Fruit fly (Drosophila melanogaster) whole organism, embryonic: Measurements from ENCODE around the gene Obp99d.

Experiments
- Atf-2 ChIP-seq: fragments of 200-800 bp; sonication (Bioruptor generic); optimal IDR thresholded peaks from 2 replicates; lab custom pipeline; 2016; ENCODE audit warnings: missing biosample characterization, missing genetic modification characterization
- CG11695 ChIP-seq: fragments of 200-800 bp; sonication (Bioruptor generic); IDR thresholded peaks from 3 replicates; pipeline ENCODE4 v1.3.6; 2022; ENCODE audit warnings: missing biosample characterization, missing genetic modification characterization
- CG13123 ChIP-seq: fragments of 200-800 bp; sonication (Bioruptor generic); optimal IDR thresholded peaks from 2 replicates; lab custom pipeline; 2016; ENCODE audit warnings: missing biosample characterization, missing genetic modification characterization
- CG14710 ChIP-seq: fragments of 200-800 bp; sonication (Bioruptor generic); optimal IDR thresholded peaks from 3 replicates; lab custom pipeline; 2019; ENCODE audit warnings: missing biosample characterization, mild to moderate bottlenecking, missing genetic modification characterization, moderate library complexity
- CG1529 ChIP-seq: fragments of 200-800 bp; sonication (Bioruptor generic); optimal IDR thresholded peaks from 3 replicates; lab custom pipeline; 2018; ENCODE audit warnings: missing biosample characterization, missing genetic modification characterization
- CG1603 ChIP-seq: fragments of 200-800 bp; sonication (Bioruptor generic); optimal IDR thresholded peaks from 2 replicates; lab custom pipeline; 2019; ENCODE audit warnings: missing biosample characterization, mild to moderate bottlenecking, missing genetic modification characterization, moderate library complexity
- CG16813 ChIP-seq: fragments of 200-800 bp; sonication (Bioruptor generic); IDR thresholded peaks from 3 replicates; pipeline ENCODE4 v1.3.6; 2022; ENCODE audit warnings: missing biosample characterization, missing genetic modification characterization; ENCODE audit not compliant: partially characterized antibody
- CG16863 ChIP-seq: fragments of 200-800 bp; sonication (Bioruptor generic); optimal IDR thresholded peaks from 3 replicates; lab custom pipeline; 2016; ENCODE audit warnings: missing biosample characterization, missing genetic modification characterization
- CG17612 ChIP-seq: fragments of 200-800 bp; sonication (Bioruptor generic); IDR thresholded peaks from 2 replicates; pipeline ENCODE4 v1.3.6; 2022; ENCODE audit warnings: missing biosample characterization, missing genetic modification characterization
- CG17802 ChIP-seq: fragments of 200-800 bp; sonication (Bioruptor generic); optimal IDR thresholded peaks from 2 replicates; lab custom pipeline; 2018; ENCODE audit warnings: missing biosample characterization, mild to moderate bottlenecking, missing genetic modification characterization, moderate library complexity
- CG34224 ChIP-seq: fragments of 200-800 bp; sonication (Bioruptor generic); IDR thresholded peaks from 3 replicates; pipeline ENCODE4 v1.3.6; 2022; ENCODE audit warnings: missing biosample characterization, missing genetic modification characterization; ENCODE audit not compliant: partially characterized antibody
- CG34422 ChIP-seq: fragments of 200-800 bp; sonication (Bioruptor generic); IDR thresholded peaks from 3 replicates; pipeline ENCODE4 v1.3.6; 2022; ENCODE audit warnings: missing biosample characterization, missing genetic modification characterization
- CG4328 ChIP-seq: fragments of 200-800 bp; sonication (Bioruptor generic); optimal IDR thresholded peaks from 3 replicates; lab custom pipeline; 2017; ENCODE audit warnings: missing biosample characterization, missing genetic modification reagents, missing genetic modification characterization
- CG4617 ChIP-seq: fragments of 200-800 bp; sonication (Bioruptor generic); optimal IDR thresholded peaks from 3 replicates; lab custom pipeline; 2016; ENCODE audit warnings: missing biosample characterization, missing genetic modification characterization, borderline replicate concordance
- CG6272 ChIP-seq: fragments of 200-800 bp; sonication (Bioruptor generic); IDR thresholded peaks from 2 replicates; pipeline ENCODE4 v1.3.6; 2022; ENCODE audit warnings: missing biosample characterization, missing genetic modification characterization
- CG6689 ChIP-seq: fragments of 200-800 bp; sonication (Bioruptor generic); IDR thresholded peaks from 2 replicates; pipeline ENCODE4 v1.3.6; 2022; ENCODE audit warnings: missing biosample characterization, missing genetic modification characterization
- CG7963 ChIP-seq: fragments of 200-800 bp; sonication (Bioruptor generic); IDR thresholded peaks from 3 replicates; pipeline ENCODE4 v1.3.6; 2022; ENCODE audit warnings: missing biosample characterization, missing genetic modification characterization; ENCODE audit not compliant: partially characterized antibody
- CG8089 ChIP-seq: fragments of 200-800 bp; sonication (Bioruptor generic); optimal IDR thresholded peaks from 3 replicates; lab custom pipeline; 2016; ENCODE audit warnings: missing biosample characterization, missing genetic modification characterization
- D19A ChIP-seq: fragments of 200-800 bp; optimal IDR thresholded peaks from 3 replicates; lab custom pipeline; 2019; ENCODE audit warnings: missing biosample characterization, mild to moderate bottlenecking, missing genetic modification characterization, moderate library complexity
- Dll ChIP-seq: fragments of 200-800 bp; sonication (Bioruptor generic); IDR thresholded peaks from 4 replicates; pipeline ENCODE4 v1.3.6; 2022; ENCODE audit warnings: missing biosample characterization, missing genetic modification characterization; ENCODE audit not compliant: partially characterized antibody
- Doc3 ChIP-seq: fragments of 200-800 bp; sonication (Bioruptor generic); IDR thresholded peaks from 3 replicates; pipeline ENCODE4 v1.3.6; 2022; ENCODE audit warnings: missing biosample characterization, missing genetic modification characterization; ENCODE audit not compliant: partially characterized antibody
- Dp ChIP-seq: fragments of 200-800 bp; sonication (Bioruptor generic); optimal IDR thresholded peaks from 2 replicates; lab custom pipeline; 2018; ENCODE audit warnings: missing biosample characterization, mild to moderate bottlenecking, missing genetic modification characterization, moderate library complexity
- Dref ChIP-seq: fragments of 200-800 bp; sonication (Bioruptor generic); IDR thresholded peaks from 2 replicates; pipeline ENCODE4 v1.3.6; 2022; ENCODE audit warnings: missing biosample characterization, missing genetic modification characterization
- E2f2 ChIP-seq: fragments of 200-800 bp; sonication (Bioruptor generic); IDR thresholded peaks from 2 replicates; pipeline ENCODE4 v1.3.6; 2022; ENCODE audit warnings: missing biosample characterization, missing genetic modification characterization
- HLH4C ChIP-seq: fragments of 200-800 bp; sonication (Bioruptor generic); IDR thresholded peaks from 3 replicates; pipeline ENCODE4 v1.3.6; 2022; ENCODE audit warnings: missing biosample characterization, missing genetic modification characterization; ENCODE audit not compliant: partially characterized antibody
- Lhr ChIP-seq: fragments of 200-800 bp; sonication (Bioruptor generic); optimal IDR thresholded peaks from 3 replicates; lab custom pipeline; 2017; ENCODE audit warnings: mild to moderate bottlenecking, missing biosample characterization, missing genetic modification reagents, missing genetic modification characterization
- NC2β ChIP-seq: fragments of 200-800 bp; sonication (Bioruptor generic); optimal IDR thresholded peaks from 2 replicates; lab custom pipeline; 2016; ENCODE audit warnings: missing biosample characterization, missing genetic modification characterization
- Nf-YC ChIP-seq: fragments of 200-800 bp; optimal IDR thresholded peaks from 3 replicates; lab custom pipeline; 2019; ENCODE audit warnings: missing biosample characterization, mild to moderate bottlenecking, missing genetic modification characterization, moderate library complexity
- Opbp ChIP-seq: fragments of 200-800 bp; sonication (Bioruptor generic); IDR thresholded peaks from 3 replicates; pipeline ENCODE4 v1.3.6; 2022; ENCODE audit warnings: missing biosample characterization, missing genetic modification characterization; ENCODE audit not compliant: partially characterized antibody
- Scr ChIP-seq: fragments of 200-800 bp; sonication (Bioruptor generic); IDR thresholded peaks from 2 replicates; pipeline ENCODE4 v1.3.6; 2022; ENCODE audit warnings: missing biosample characterization, missing genetic modification characterization; ENCODE audit not compliant: partially characterized antibody
- Sin3A ChIP-seq: fragments of >200 bp; optimal IDR thresholded peaks from 2 replicates; lab custom pipeline; 2018
- Sry-δ ChIP-seq: fragments of 200-800 bp; sonication (Bioruptor generic); optimal IDR thresholded peaks from 2 replicates; lab custom pipeline; 2016; ENCODE audit warnings: missing biosample characterization, missing genetic modification characterization
- Usf ChIP-seq: fragments of 200-800 bp; sonication (Bioruptor generic); optimal IDR thresholded peaks from 2 replicates; lab custom pipeline; 2017; ENCODE audit warnings: missing genotype, missing biosample characterization, missing genetic modification characterization
- Vsx1 ChIP-seq: fragments of 200-800 bp; sonication (Bioruptor generic); optimal IDR thresholded peaks from 2 replicates; lab custom pipeline; 2017; ENCODE audit warnings: missing biosample characterization, mild to moderate bottlenecking, missing genetic modification characterization, missing genetic modification reagents
- abd-A ChIP-seq: fragments of 200-800 bp; sonication (Bioruptor generic); optimal IDR thresholded peaks from 3 replicates; lab custom pipeline; 2019; ENCODE audit warnings: missing biosample characterization, mild to moderate bottlenecking, missing genetic modification characterization, moderate library complexity
- eve ChIP-seq, 2 experiments: fragments of >200 bp; optimal IDR thresholded peaks; 2 replicates each; lab custom pipeline; 2017; ENCODE audit warnings: missing biosample characterization in 2 of 2, missing genetic modification characterization in 2 of 2
- fu2 ChIP-seq: fragments of 200-800 bp; sonication (Bioruptor generic); optimal IDR thresholded peaks from 2 replicates; lab custom pipeline; 2016; ENCODE audit warnings: missing biosample characterization, missing genetic modification characterization
- hbn ChIP-seq: fragments of 200-800 bp; sonication (Bioruptor generic); IDR thresholded peaks from 2 replicates; pipeline ENCODE4 v1.3.6; 2022; ENCODE audit warnings: missing biosample characterization, missing genetic modification characterization; ENCODE audit not compliant: partially characterized antibody
- her ChIP-seq: fragments of 200-800 bp; sonication (Bioruptor generic); optimal IDR thresholded peaks from 2 replicates; lab custom pipeline; 2016; ENCODE audit warnings: missing biosample characterization, missing genetic modification characterization
- ind ChIP-seq: fragments of 200-800 bp; sonication (Bioruptor generic); optimal IDR thresholded peaks from 3 replicates; lab custom pipeline; 2016; ENCODE audit warnings: missing biosample characterization, missing genetic modification characterization
- inv ChIP-seq: fragments of 200-800 bp; sonication (Bioruptor generic); IDR thresholded peaks from 2 replicates; pipeline ENCODE4 v1.3.6; 2022; ENCODE audit warnings: missing biosample characterization, missing genetic modification characterization; ENCODE audit not compliant: partially characterized antibody
- knrl ChIP-seq: fragments of 200-800 bp; sonication (Bioruptor generic); IDR thresholded peaks from 3 replicates; pipeline ENCODE4 v1.3.6; 2022; ENCODE audit warnings: missing biosample characterization, missing genetic modification characterization; ENCODE audit not compliant: partially characterized antibody
- lab ChIP-seq: fragments of 200-800 bp; sonication (Bioruptor generic); optimal IDR thresholded peaks from 3 replicates; lab custom pipeline; 2017; ENCODE audit warnings: missing biosample characterization, missing genetic modification characterization, mild to moderate bottlenecking, moderate library complexity, missing genetic modification reagents
- pzg ChIP-seq: fragments of 200-800 bp; sonication (Bioruptor generic); optimal IDR thresholded peaks from 3 replicates; lab custom pipeline; 2018; ENCODE audit warnings: missing biosample characterization, mild to moderate bottlenecking, missing genetic modification characterization, moderate library complexity
- sna ChIP-seq: fragments of 200-800 bp; sonication (Bioruptor generic); IDR thresholded peaks from 2 replicates; pipeline ENCODE4 v1.3.6; 2022; ENCODE audit warnings: missing biosample characterization, missing genetic modification characterization; ENCODE audit not compliant: partially characterized antibody
- stwl ChIP-seq: fragments of 200-800 bp; sonication (Bioruptor generic); optimal IDR thresholded peaks from 3 replicates; lab custom pipeline; 2018; ENCODE audit warnings: missing biosample characterization, mild to moderate bottlenecking, missing genetic modification characterization, moderate library complexity
- tna ChIP-seq: fragments of 200-800 bp; sonication (Bioruptor generic); IDR thresholded peaks from 2 replicates; pipeline ENCODE4 v1.3.6; 2022; ENCODE audit warnings: missing biosample characterization, missing genetic modification characterization; ENCODE audit not compliant: partially characterized antibody
- trem ChIP-seq: fragments of 200-800 bp; optimal IDR thresholded peaks from 3 replicates; lab custom pipeline; 2019; ENCODE audit warnings: missing biosample characterization, mild to moderate bottlenecking, missing genetic modification characterization, moderate library complexity
- unc-4 ChIP-seq: fragments of 200-800 bp; sonication (Bioruptor generic); IDR thresholded peaks from 2 replicates; pipeline ENCODE4 v1.3.6; 2022; ENCODE audit warnings: missing biosample characterization, missing genetic modification characterization; ENCODE audit not compliant: partially characterized antibody

Obp99d gene

dm6 chr3R:29724745-29725144 lies 10.4 kb downstream of the Obp99d start, which contains the start of the genes Naa40 and CG18731 (continued):
- TF ChIP-seq CG1603 (tag; lab: Kevin White, UChicago) = peak; percentile 44
- TF ChIP-seq CG17612 (GFP tag; lab: Robert Waterston, UW) = no peak
- TF ChIP-seq CG1529 (GFP tag; lab: Kevin White, UChicago) = no peak
- peak; percentile 81; the same call in 2 of the 3 replicates for TF ChIP-seq Opbp (GFP tag; lab: Robert Waterston, UW)
- peak; percentile 66; the same call in 3 of the 4 replicates for TF ChIP-seq Dll (GFP tag; lab: Robert Waterston, UW)
- TF ChIP-seq knrl = peak; percentile 65
- TF ChIP-seq her (GFP tag; lab: Kevin White, UChicago) = no peak
- peak; percentile 63 for TF ChIP-seq Doc3 (GFP tag; lab: Robert Waterston, UW)
- TF ChIP-seq CG13123 (GFP tag; lab: Kevin White, UChicago) = no peak
- no peak for TF ChIP-seq CG8089
- no peak for TF ChIP-seq CG11695 (GFP tag; lab: Robert Waterston, UW)
- TF ChIP-seq Usf = no peak
- no peak for TF ChIP-seq CG17802 (tag; lab: Kevin White, UChicago)
- TF ChIP-seq CG14710 (tag; lab: Kevin White, UChicago) = peak; percentile 7
- no peak for TF ChIP-seq Atf-2 (GFP tag; lab: Kevin White, UChicago)
- peak; percentile 59 for TF ChIP-seq CG34224 (GFP tag; lab: Robert Waterston, UW)
- peak; percentile 62 for TF ChIP-seq sna (GFP tag; lab: Robert Waterston, UW)
- TF ChIP-seq trem (tag; lab: Kevin White, UChicago) = peak; percentile 23
- peak; percentile 48; the same call in 1 of the 2 replicates for TF ChIP-seq inv (GFP tag; lab: Robert Waterston, UW)
- TF ChIP-seq abd-A = peak; percentile 28
- TF ChIP-seq eve (GFP tag; optimal IDR thresholded peaks at IDR 0.05; lab: Kevin White, UChicago) = no peak
- TF ChIP-seq E2f2 (GFP tag; lab: Robert Waterston, UW) = peak; percentile 88
- TF ChIP-seq CG7963 (GFP tag; lab: Robert Waterston, UW) = 0 out of 3 replicates have a peak, but pooled peaks have one; percentile 47
- peak; percentile 63 for TF ChIP-seq pzg (GFP tag; lab: Kevin White, UChicago)
- peak; percentile 68 for TF ChIP-seq hbn (GFP tag; lab: Robert Waterston, UW)
- peak; percentile 71 for TF ChIP-seq Dref (GFP tag; lab: Robert Waterston, UW)
- peak; percentile 44 for TF ChIP-seq Lhr (GFP tag; lab: Kevin White, UChicago)
- TF ChIP-seq Sin3A (lab: Kevin White, UChicago) = peak; percentile 17
- no peak for TF ChIP-seq Nf-YC (tag; lab: Kevin White, UChicago)
- TF ChIP-seq Scr (GFP tag; lab: Robert Waterston, UW) = peak; percentile 71
- TF ChIP-seq lab (GFP tag; lab: Kevin White, UChicago) = no peak
- TF ChIP-seq ind (GFP tag; lab: Kevin White, UChicago) = no peak
- TF ChIP-seq HLH4C = peak; percentile 48
- no peak for TF ChIP-seq Vsx1 (GFP tag; lab: Kevin White, UChicago)
- peak; percentile 36; the same call in 1 of the 3 replicates for TF ChIP-seq CG34422 (GFP tag; lab: Robert Waterston, UW)
- no peak for TF ChIP-seq D19A
- TF ChIP-seq CG6272 = peak; percentile 38; the same call in 1 of the 2 replicates
- no peak for TF ChIP-seq CG16863
- TF ChIP-seq CG16813 = peak; percentile 63
- no peak for TF ChIP-seq CG4328
- TF ChIP-seq unc-4 (GFP tag; lab: Robert Waterston, UW) = peak; percentile 78
- 0 out of 2 replicates have a peak, but pooled peaks have one; percentile 38 for TF ChIP-seq tna (GFP tag; lab: Robert Waterston, UW)
- TF ChIP-seq Sry-δ (GFP tag; lab: Kevin White, UChicago) = peak; percentile 88
- TF ChIP-seq NC2β (GFP tag; lab: Kevin White, UChicago) = no peak
- peak; percentile 38 for TF ChIP-seq stwl (tag; lab: Kevin White, UChicago)
- peak; percentile 75 for TF ChIP-seq Dp (GFP tag; lab: Kevin White, UChicago)
- TF ChIP-seq CG6689 = no peak
- peak; percentile 25 for TF ChIP-seq CG4617
- TF ChIP-seq fu2 = no peak
